Fruit fly (Drosophila melanogaster) whole organism, embryonic: Measurements from ENCODE around the gene CG1640.

ENCODE experiments used
- CG12236 ChIP-seq: fragments of 200-800 bp; sonication (Bioruptor generic); optimal IDR thresholded peaks from 2 replicates; lab custom pipeline; 2016; ENCODE audit warnings: missing biosample characterization, missing genetic modification characterization
- CG1792 ChIP-seq: fragments of 200-800 bp; sonication (Bioruptor generic); optimal IDR thresholded peaks from 2 replicates; lab custom pipeline; 2016; ENCODE audit warnings: missing biosample characterization, missing genetic modification characterization
- CG6854 ChIP-seq: fragments of 200-800 bp; sonication (Bioruptor generic); optimal IDR thresholded peaks from 3 replicates; lab custom pipeline; 2017; ENCODE audit warnings: missing biosample characterization, mild to moderate bottlenecking, missing genetic modification characterization
- Hmr ChIP-seq: fragments of 200-800 bp; sonication (Bioruptor generic); optimal IDR thresholded peaks from 3 replicates; lab custom pipeline; 2017; ENCODE audit warnings: mild to moderate bottlenecking, missing biosample characterization, missing genetic modification reagents, missing genetic modification characterization
- eve ChIP-seq, 2 experiments: fragments of >200 bp; optimal IDR thresholded peaks; 2 replicates each; lab custom pipeline; 2017; ENCODE audit warnings: missing biosample characterization in 2 of 2, missing genetic modification characterization in 2 of 2
- kah ChIP-seq: fragments of 200-800 bp; sonication (Bioruptor generic); optimal IDR thresholded peaks from 2 replicates; lab custom pipeline; 2018; ENCODE audit warnings: missing biosample characterization, mild to moderate bottlenecking, missing genetic modification characterization

- peak; percentile 38 for TF ChIP-seq CG12236 (GFP tag; lab: Kevin White, UChicago)
- peak in 1 of 2 experiments; percentile 91 for TF ChIP-seq eve (GFP tag; optimal IDR thresholded peaks at IDR 0.05; lab: Kevin White, UChicago)
- TF ChIP-seq CG1792 (GFP tag; lab: Kevin White, UChicago), result peak; percentile 62
- TF ChIP-seq kah (GFP tag; lab: Kevin White, UChicago), result peak; percentile 9
- peak; percentile 68 for TF ChIP-seq Hmr (GFP tag; lab: Kevin White, UChicago)
- TF ChIP-seq CG6854 (GFP tag; lab: Kevin White, UChicago), result no peak
Measured at dm6 chrX:13323114-13323513, 47.3 kb upstream of the CG1640 start.
